Worm (Caenorhabditis elegans) whole organism, L4 larva: ENCODE measurements around the gene adt-1.
A peak's percentile ranks its signal among the peaks of the same experiment; 100 is the strongest.

ENCODE experiments used
- F49E8.2 ChIP-seq: sonication (generic microtip); optimal IDR thresholded peaks from 2 replicates; lab custom pipeline; 2016; ENCODE audit warnings: missing compliant biosample characterization, mild to moderate bottlenecking, missing genetic modification characterization, borderline replicate concordance
- T20F7.1 ChIP-seq: fragments of 200-800 bp; sonication (Bioruptor generic); optimal IDR thresholded peaks from 2 replicates; lab custom pipeline; 2018; ENCODE audit warnings: mild to moderate bottlenecking, missing genetic modification characterization, missing compliant biosample characterization
- Y48G9A.11 ChIP-seq: fragments of 200-800 bp; sonication (Bioruptor generic); IDR thresholded peaks from 2 replicates; pipeline ENCODE4 v1.3.6; 2022; ENCODE audit warnings: missing genetic modification reagents, missing genetic modification characterization, missing compliant biosample characterization
- Y5F2A.4 ChIP-seq: fragments of 200-800 bp; sonication (Bioruptor generic); optimal IDR thresholded peaks from 2 replicates; lab custom pipeline; 2018; ENCODE audit warnings: mild to moderate bottlenecking, missing genetic modification characterization, missing compliant biosample characterization
- Y75B8A.6 ChIP-seq: fragments of 200-800 bp; sonication (Bioruptor generic); IDR thresholded peaks from 2 replicates; pipeline ENCODE4 v1.3.6; 2022; ENCODE audit warnings: missing genetic modification reagents, missing genetic modification characterization, missing compliant biosample characterization
- aha-1 ChIP-seq: fragments of 150-350 bp; peaks from one replicate; lab custom pipeline; 2014; ENCODE audit warnings: missing biosample characterization, missing genetic modification characterization
- ceh-28 ChIP-seq: fragments of 150-350 bp; optimal IDR thresholded peaks from 2 replicates; lab custom pipeline; 2014; ENCODE audit warnings: missing biosample characterization, missing genetic modification reagents, missing genetic modification characterization
- ceh-32 ChIP-seq: sonication (generic microtip); optimal IDR thresholded peaks from 2 replicates; lab custom pipeline; 2016; ENCODE audit warnings: mild to moderate bottlenecking, missing genetic modification characterization, missing compliant biosample characterization; ENCODE audit not compliant: poor library complexity
- ceh-44 ChIP-seq: fragments of 200-800 bp; sonication (Bioruptor generic); IDR thresholded peaks from 2 replicates; pipeline ENCODE4 v1.3.6; 2022; ENCODE audit warnings: missing genetic modification reagents, missing genetic modification characterization, missing compliant biosample characterization
- daf-12 ChIP-seq: fragments of 150-350 bp; optimal IDR thresholded peaks from 2 replicates; lab custom pipeline; 2014; ENCODE audit warnings: missing biosample characterization, missing genetic modification reagents, missing genetic modification characterization
- duxl-1 ChIP-seq: sonication (generic microtip); optimal IDR thresholded peaks from 2 replicates; lab custom pipeline; 2016; ENCODE audit warnings: mild to moderate bottlenecking, missing genetic modification characterization, moderate library complexity, missing compliant biosample characterization; ENCODE audit not compliant: poor library complexity
- egl-43 ChIP-seq: fragments of 200-800 bp; sonication (Bioruptor generic); IDR thresholded peaks from 2 replicates; pipeline ENCODE4 v1.3.6; 2022; ENCODE audit warnings: missing genetic modification reagents, missing genetic modification characterization, missing compliant biosample characterization
- fkh-10 ChIP-seq: fragments of 150-350 bp; optimal IDR thresholded peaks from 2 replicates; lab custom pipeline; 2014; ENCODE audit warnings: missing biosample characterization, missing genetic modification reagents, missing genetic modification characterization
- hif-1 ChIP-seq, 2 experiments: sonication (generic microtip); optimal IDR thresholded peaks; 2 replicates each; lab custom pipeline; 2016 to 2017; ENCODE audit warnings: missing compliant biosample characterization in 2 of 2, missing genetic modification characterization in 2 of 2, missing genetic modification reagents in 2 of 2, missing genotype in 2 of 2, mild to moderate bottlenecking in 1 of 2
- hlh-30 ChIP-seq: sonication (generic microtip); optimal IDR thresholded peaks from 2 replicates; lab custom pipeline; 2017; ENCODE audit warnings: antibody characterized with exemption, mild to moderate bottlenecking, missing genetic modification characterization, missing compliant biosample characterization; ENCODE audit not compliant: insufficient read depth
- lin-15B ChIP-seq: fragments of 150-350 bp; sonication (generic microtip); optimal IDR thresholded peaks from 3 replicates; lab custom pipeline; 2014; ENCODE audit warnings: missing biosample characterization, missing genetic modification characterization
- lin-29 ChIP-seq: fragments of 200-800 bp; sonication (Bioruptor generic); IDR thresholded peaks from 2 replicates; pipeline ENCODE4 v1.3.6; 2022; ENCODE audit warnings: missing genetic modification reagents, missing genetic modification characterization, missing compliant biosample characterization
- lir-3 ChIP-seq: sonication (generic microtip); optimal IDR thresholded peaks from 2 replicates; lab custom pipeline; 2016; ENCODE audit warnings: mild to moderate bottlenecking, missing genetic modification characterization, missing compliant biosample characterization
- mdl-1 ChIP-seq, 2 experiments: fragments of 150-350 bp in 1 of 2; sonication (generic microtip) in 1 of 2; optimal IDR thresholded peaks; 2 replicates each; lab custom pipeline; 2014 to 2017; ENCODE audit warnings: missing biosample characterization in 2 of 2, missing genetic modification characterization in 2 of 2
- mep-1 ChIP-seq: fragments of 150-350 bp; sonication (generic microtip); optimal IDR thresholded peaks from 3 replicates; lab custom pipeline; 2014; ENCODE audit warnings: missing biosample characterization, missing genetic modification characterization
- nhr-102 ChIP-seq: sonication (generic microtip); optimal IDR thresholded peaks from 2 replicates; lab custom pipeline; 2016; ENCODE audit warnings: mild to moderate bottlenecking, missing genetic modification characterization, moderate library complexity, missing compliant biosample characterization
- nhr-42 ChIP-seq: fragments of 200-800 bp; sonication (Bioruptor generic); IDR thresholded peaks from 2 replicates; pipeline ENCODE4 v1.3.6; 2022; ENCODE audit warnings: missing genetic modification characterization, missing compliant biosample characterization
- pha-4 ChIP-seq, 2 experiments: fragments of 150-350 bp in 1 of 2; fragments of 200-800 bp in 1 of 2; sonication (Bioruptor generic) in 1 of 2; IDR thresholded peaks in 1 of 2; optimal IDR thresholded peaks in 1 of 2; 2 replicates each; pipeline versions ENCODE4 v1.3.6 to Lab custom; 2014 to 2022; ENCODE audit warnings: missing genetic modification characterization in 2 of 2, missing genetic modification reagents in 2 of 2, missing biosample characterization in 1 of 2, missing compliant biosample characterization in 1 of 2
- php-3 ChIP-seq: fragments of 200-800 bp; sonication (Bioruptor generic); IDR thresholded peaks from 2 replicates; pipeline ENCODE4 v1.3.6; 2022; ENCODE audit warnings: missing genetic modification reagents, missing genetic modification characterization, missing compliant biosample characterization
- pqm-1 ChIP-seq: sonication (generic microtip); optimal IDR thresholded peaks from 2 replicates; lab custom pipeline; 2017; ENCODE audit warnings: missing biosample characterization, missing genetic modification characterization
- skn-1 ChIP-seq: fragments of 150-350 bp; optimal IDR thresholded peaks from 2 replicates; lab custom pipeline; 2014; ENCODE audit warnings: missing biosample characterization, missing genetic modification characterization
- unc-130 ChIP-seq: sonication (generic microtip); optimal IDR thresholded peaks from 2 replicates; lab custom pipeline; 2016; ENCODE audit warnings: missing genetic modification reagents, missing genetic modification characterization, missing compliant biosample characterization
- unc-39 ChIP-seq: sonication (generic microtip); optimal IDR thresholded peaks from 2 replicates; lab custom pipeline; 2017; ENCODE audit warnings: missing biosample characterization, missing genetic modification characterization
- unc-62 ChIP-seq, 3 experiments: fragments of 150-350 bp in 1 of 3; sonication (generic microtip); optimal IDR thresholded peaks in 2 of 3; peaks in 1 of 3; 1 replicate in 1 of 3; 2 replicates in 2 of 3; lab custom pipeline; 2014 to 2017; ENCODE audit warnings: missing biosample characterization in 3 of 3, missing genetic modification characterization in 3 of 3, missing genetic modification reagents in 3 of 3, missing genotype in 1 of 3
- vab-7 ChIP-seq: fragments of 200-800 bp; sonication (Bioruptor generic); IDR thresholded peaks from 2 replicates; pipeline ENCODE4 v1.3.6; 2022; ENCODE audit warnings: missing genetic modification reagents, missing genetic modification characterization, missing compliant biosample characterization
- zip-2 ChIP-seq: fragments of 150-350 bp; optimal IDR thresholded peaks from 2 replicates; lab custom pipeline; 2014; ENCODE audit warnings: missing biosample characterization, missing genetic modification characterization
- ztf-7 ChIP-seq: fragments of 150-350 bp; optimal IDR thresholded peaks from 2 replicates; lab custom pipeline; 2014; ENCODE audit warnings: missing biosample characterization, missing genetic modification characterization

The adt-1 gene

DNA sequence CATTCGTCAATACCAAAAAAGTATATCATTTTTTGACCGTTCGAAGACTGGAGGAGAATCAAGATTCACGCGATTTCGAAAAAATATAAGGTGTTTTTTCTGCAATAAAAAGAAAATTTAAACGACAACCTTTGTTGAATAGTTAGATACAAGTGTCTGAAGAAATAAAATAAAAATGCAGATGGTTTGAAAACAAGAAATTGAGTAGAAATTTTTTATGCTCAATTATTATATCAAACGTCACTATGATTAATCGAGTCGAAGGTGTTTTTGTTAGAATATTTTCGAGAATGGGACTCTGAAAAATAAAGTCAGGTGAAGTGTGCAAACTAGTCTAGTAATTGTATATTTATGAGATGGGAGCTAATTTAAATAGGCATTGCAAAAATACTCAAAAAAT lies 38.2 kb upstream of the adt-1 start, which contains the start of gene R09A8.5:
R09A8.5 (minus strand) TSS at position 101 of the 400 bp plus-strand sequence.
- TF ChIP-seq skn-1 (tag; lab: Kevin White, UChicago) (no peak), egl-43 (GFP tag; lab: Robert Waterston, UW) (no peak), lin-29 (GFP tag; lab: Robert Waterston, UW) (no peak), php-3 (GFP tag; lab: Robert Waterston, UW) (no peak), Y48G9A.11 (GFP tag; lab: Robert Waterston, UW) (no peak), unc-39 (no peak), ceh-44 (no peak), nhr-42 (GFP tag; lab: Robert Waterston, UW) (no peak), aha-1 (tag; lab: Kevin White, UChicago) (no peak), nhr-102 (tag; lab: Kevin White, UChicago) (no peak), Y75B8A.6 (GFP tag; lab: Robert Waterston, UW) (no peak), fkh-10 (GFP tag; lab: Kevin White, UChicago) (no peak), ceh-28 (tag; lab: Kevin White, UChicago) (no peak)
- TF ChIP-seq, all 104 proteins: peak for 0

- no peak for TF ChIP-seq Y75B8A.6 (GFP tag; lab: Robert Waterston, UW)
- TF ChIP-seq lir-3 (tag; lab: Kevin White, UChicago) = no peak
- TF ChIP-seq Y5F2A.4 (GFP tag; lab: Kevin White, UChicago) = no peak
- TF ChIP-seq vab-7 (GFP tag; lab: Robert Waterston, UW) = no peak
- TF ChIP-seq ztf-7 = no peak
- no peak for TF ChIP-seq duxl-1 (tag; lab: Kevin White, UChicago)
- TF ChIP-seq unc-130 (GFP tag; lab: Kevin White, UChicago) = no peak
- no peak for TF ChIP-seq fkh-10 (GFP tag; lab: Kevin White, UChicago)
- no peak for TF ChIP-seq mdl-1 (tag; optimal IDR thresholded peaks at IDR 0.05; lab: Kevin White, UChicago)
- TF ChIP-seq nhr-102 (tag; lab: Kevin White, UChicago) = no peak
- no peak for TF ChIP-seq lin-15B (tag; lab: Kevin White, UChicago)
- no peak for TF ChIP-seq ceh-32
- TF ChIP-seq pqm-1 (tag; lab: Kevin White, UChicago) = no peak
- TF ChIP-seq zip-2 (tag; lab: Kevin White, UChicago) = no peak
- no peak for TF ChIP-seq skn-1 (tag; lab: Kevin White, UChicago)
- no peak for TF ChIP-seq hif-1 (tag; optimal IDR thresholded peaks at IDR 0.05; lab: Kevin White, UChicago)
Measured at ce11 chrX:12640961-12641360, 37.7 kb upstream of the adt-1 start.

DNA sequence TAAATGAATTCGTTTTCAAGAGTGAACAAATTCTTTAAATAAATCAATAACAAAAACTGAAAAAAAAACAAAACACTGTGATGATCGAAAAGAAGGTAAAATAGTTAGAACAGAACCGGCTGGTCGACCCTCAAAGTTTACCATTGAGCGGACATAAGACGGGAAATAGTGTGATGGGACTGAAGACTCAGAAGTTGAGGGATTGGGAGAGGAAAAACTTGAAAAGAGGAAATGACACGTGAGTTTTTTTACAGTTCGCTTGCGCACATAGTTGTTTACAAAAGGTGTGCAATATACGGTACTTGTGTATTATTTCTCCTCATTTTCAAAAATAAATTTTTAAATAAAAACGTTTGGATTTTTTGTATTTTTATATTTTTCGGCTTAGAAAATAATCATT lies 35.7 kb upstream of the adt-1 start:
- TF ChIP-seq daf-12 (no peak), T20F7.1 (no peak), hlh-30 (peak; percentile 44), pha-4 (GFP tag; IDR thresholded peaks at IDR 0.05; lab: Robert Waterston, UW) (no peak), pha-4 (tag; optimal IDR thresholded peaks at IDR 0.05; lab: Kevin White, UChicago) (peak; percentile 78), unc-62 (GFP tag; optimal IDR thresholded peaks at IDR 0.05 in 1 of 2; lab: Kevin White, UChicago) (peak in 1 of 2 experiments; percentile 83), unc-62 (tag; optimal IDR thresholded peaks at IDR 0.05; lab: Kevin White, UChicago) (no peak), mdl-1 (tag; optimal IDR thresholded peaks at IDR 0.05; lab: Kevin White, UChicago) (peak in 1 of 2 experiments; percentile 11), mep-1 (peak; percentile 24)
- TF ChIP-seq, all 104 proteins: peak for 5

- no peak for TF ChIP-seq F49E8.2 (tag; lab: Kevin White, UChicago)
- peak in 1 of 2 experiments; percentile 86 for TF ChIP-seq unc-62 (GFP tag; optimal IDR thresholded peaks at IDR 0.05 in 1 of 2; lab: Kevin White, UChicago)
- TF ChIP-seq unc-62 (tag; optimal IDR thresholded peaks at IDR 0.05; lab: Kevin White, UChicago) = no peak
Measured at ce11 chrX:12645846-12646245, 32.8 kb upstream of the adt-1 start.
